Worm (Caenorhabditis elegans) whole organism, late embryonic: ENCODE data around the gene F58G6.7.

Source experiments
- ceh-45 ChIP-seq: fragments of 200-800 bp; sonication (Bioruptor generic); IDR thresholded peaks from 2 replicates; pipeline ENCODE4 v1.3.6; 2022; ENCODE audit warnings: missing genetic modification reagents, missing genetic modification characterization, missing compliant biosample characterization
- elt-2 ChIP-seq: sonication (generic microtip); optimal IDR thresholded peaks from 2 replicates; lab custom pipeline; 2016; ENCODE audit warnings: missing genetic modification reagents, missing genetic modification characterization, missing compliant biosample characterization
- ets-4 ChIP-seq: sonication (generic microtip); optimal IDR thresholded peaks from 2 replicates; lab custom pipeline; 2016; ENCODE audit warnings: missing genetic modification characterization, missing compliant biosample characterization
- nfya-1 ChIP-seq: sonication (generic microtip); optimal IDR thresholded peaks from 2 replicates; lab custom pipeline; 2017; ENCODE audit warnings: missing genetic modification characterization, mild to moderate bottlenecking, missing compliant biosample characterization, antibody characterized with exemption, moderate library complexity
- pag-3 ChIP-seq: sonication (generic microtip); optimal IDR thresholded peaks from 2 replicates; lab custom pipeline; 2016; ENCODE audit warnings: missing compliant biosample characterization, missing genetic modification characterization, borderline replicate concordance
- pax-1 ChIP-seq: fragments of 150-350 bp; optimal IDR thresholded peaks from 2 replicates; lab custom pipeline; 2014; ENCODE audit warnings: missing biosample characterization, missing genetic modification characterization
- pha-2 ChIP-seq: sonication (generic microtip); optimal IDR thresholded peaks from 2 replicates; lab custom pipeline; 2017; ENCODE audit warnings: mild to moderate bottlenecking, missing genetic modification characterization, missing compliant biosample characterization
- pqm-1 ChIP-seq: sonication (generic microtip); optimal IDR thresholded peaks from 2 replicates; lab custom pipeline; 2016; ENCODE audit warnings: missing genetic modification characterization, missing compliant biosample characterization
- tbx-2 ChIP-seq: sonication (generic microtip); optimal IDR thresholded peaks from 2 replicates; lab custom pipeline; 2016; ENCODE audit warnings: missing genetic modification characterization, missing compliant biosample characterization
- unc-42 ChIP-seq: sonication (generic microtip); optimal IDR thresholded peaks from 2 replicates; lab custom pipeline; 2016; ENCODE audit warnings: missing genotype, missing genetic modification characterization, missing compliant biosample characterization
- ztf-16 ChIP-seq: sonication (generic microtip); optimal IDR thresholded peaks from 2 replicates; lab custom pipeline; 2017; ENCODE audit warnings: missing genetic modification characterization, missing compliant biosample characterization

ce11 chrIV:9651234-9651633 is 2.9 kb upstream of the F58G6.7 start, which contains the start of gene chca-1:
- TF ChIP-seq pax-1 (tag; lab: Kevin White, UChicago) (no peak), tbx-2 (no peak), ceh-45 (no peak), ztf-16 (no peak), ets-4 (tag; lab: Kevin White, UChicago) (no peak), nfya-1 (tag; lab: Kevin White, UChicago) (no peak), pha-2 (tag; lab: Kevin White, UChicago) (no peak), elt-2 (peak; percentile 69), pqm-1 (tag; lab: Kevin White, UChicago) (no peak), unc-42 (tag; lab: Kevin White, UChicago) (no peak), pag-3 (tag; lab: Kevin White, UChicago) (no peak)
